Worm (Caenorhabditis elegans) whole organism, L2 larva: Measurements from ENCODE around the gene C16A11.2.

Experiments
- C34F6.9 ChIP-seq: fragments of 150-350 bp; optimal IDR thresholded peaks from 2 replicates; lab custom pipeline; 2014; ENCODE audit warnings: missing biosample characterization, missing genetic modification characterization
- F13H6.1 ChIP-seq: sonication (generic microtip); optimal IDR thresholded peaks from 2 replicates; lab custom pipeline; 2016; ENCODE audit warnings: missing genetic modification characterization, missing compliant biosample characterization
- Y55F3AM.14 ChIP-seq: fragments of 200-800 bp; sonication (Bioruptor generic); optimal IDR thresholded peaks from 2 replicates; lab custom pipeline; 2018; ENCODE audit warnings: mild to moderate bottlenecking, missing genetic modification characterization, missing compliant biosample characterization
- ZK546.5 ChIP-seq: sonication (generic microtip); optimal IDR thresholded peaks from 2 replicates; lab custom pipeline; 2017; ENCODE audit warnings: missing biosample characterization, missing genetic modification characterization
- alr-1 ChIP-seq: fragments of 150-350 bp; optimal IDR thresholded peaks from 2 replicates; lab custom pipeline; 2014; ENCODE audit warnings: missing biosample characterization, missing genetic modification characterization
- aly-2 ChIP-seq: fragments of 150-350 bp; optimal IDR thresholded peaks from 2 replicates; lab custom pipeline; 2014; ENCODE audit warnings: missing biosample characterization, missing genetic modification characterization
- ama-1 ChIP-seq: fragments of 150-350 bp; optimal IDR thresholded peaks from 2 replicates; lab custom pipeline; 2018; ENCODE audit warnings: inconsistent platforms
- ceh-16 ChIP-seq: fragments of 150-350 bp; optimal IDR thresholded peaks from 2 replicates; lab custom pipeline; 2014; ENCODE audit warnings: missing biosample characterization, missing genetic modification characterization
- dmd-4 ChIP-seq: sonication (generic microtip); optimal IDR thresholded peaks from 2 replicates; lab custom pipeline; 2017; ENCODE audit warnings: missing biosample characterization, missing genetic modification characterization
- egl-27 ChIP-seq: sonication (generic microtip); optimal IDR thresholded peaks from 3 replicates; lab custom pipeline; 2017; ENCODE audit warnings: missing biosample characterization, missing genetic modification reagents, missing genetic modification characterization
- elt-1 ChIP-seq: fragments of 150-350 bp; optimal IDR thresholded peaks from 2 replicates; lab custom pipeline; 2014; ENCODE audit warnings: missing biosample characterization, missing genetic modification characterization
- elt-3 ChIP-seq: sonication (generic microtip); optimal IDR thresholded peaks from 2 replicates; lab custom pipeline; 2017; ENCODE audit warnings: missing biosample characterization, missing genetic modification characterization
- gmeb-1 ChIP-seq: fragments of 150-350 bp; optimal IDR thresholded peaks from 2 replicates; lab custom pipeline; 2014; ENCODE audit warnings: missing biosample characterization, missing genetic modification characterization
- lin-11 ChIP-seq: fragments of 150-350 bp; sonication (generic microtip); optimal IDR thresholded peaks from 2 replicates; lab custom pipeline; 2014; ENCODE audit warnings: missing biosample characterization, missing genetic modification characterization, inconsistent platforms, mixed read lengths
- lin-13 ChIP-seq: fragments of 150-350 bp; optimal IDR thresholded peaks from 2 replicates; lab custom pipeline; 2014; ENCODE audit warnings: missing biosample characterization, missing genetic modification reagents, missing genetic modification characterization
- lin-39 ChIP-seq: fragments of 150-350 bp; optimal IDR thresholded peaks from 2 replicates; lab custom pipeline; 2014; ENCODE audit warnings: missing biosample characterization, missing genetic modification reagents, missing genetic modification characterization
- lsy-2 ChIP-seq, 2 experiments: fragments of 150-350 bp in 1 of 2; sonication (generic microtip) in 1 of 2; optimal IDR thresholded peaks; 2 replicates each; lab custom pipeline; 2014 to 2017; ENCODE audit warnings: missing biosample characterization in 2 of 2, missing genetic modification characterization in 2 of 2
- mdl-1 ChIP-seq, 2 experiments: fragments of 150-350 bp in 1 of 2; sonication (generic microtip) in 1 of 2; optimal IDR thresholded peaks; 2 replicates each; lab custom pipeline; 2017; ENCODE audit warnings: missing biosample characterization in 2 of 2, missing genetic modification characterization in 2 of 2
- nhr-10 ChIP-seq: sonication (generic microtip); optimal IDR thresholded peaks from 2 replicates; lab custom pipeline; 2017; ENCODE audit warnings: missing biosample characterization, missing genetic modification characterization
- nhr-12 ChIP-seq: fragments of 150-350 bp; optimal IDR thresholded peaks from 2 replicates; lab custom pipeline; 2014; ENCODE audit warnings: missing biosample characterization, missing genetic modification characterization
- nhr-129 ChIP-seq: fragments of 150-350 bp; optimal IDR thresholded peaks from 2 replicates; lab custom pipeline; 2014; ENCODE audit warnings: missing biosample characterization, missing genetic modification characterization
- nhr-21 ChIP-seq: fragments of 150-350 bp; optimal IDR thresholded peaks from 2 replicates; lab custom pipeline; 2014; ENCODE audit warnings: missing biosample characterization, missing genetic modification characterization
- nhr-237 ChIP-seq: fragments of 150-350 bp; optimal IDR thresholded peaks from 2 replicates; lab custom pipeline; 2014; ENCODE audit warnings: missing biosample characterization, missing genetic modification characterization
- nhr-25 ChIP-seq: fragments of 150-350 bp; sonication (generic microtip); optimal IDR thresholded peaks from 3 replicates; lab custom pipeline; 2014; ENCODE audit warnings: missing biosample characterization, missing genetic modification characterization
- nhr-6 ChIP-seq: fragments of 150-350 bp; optimal IDR thresholded peaks from 2 replicates; lab custom pipeline; 2014; ENCODE audit warnings: missing biosample characterization, missing genetic modification characterization
- nhr-77 ChIP-seq: fragments of 150-350 bp; optimal IDR thresholded peaks from 2 replicates; lab custom pipeline; 2014; ENCODE audit warnings: missing biosample characterization, missing genetic modification characterization
- peb-1 ChIP-seq: fragments of 150-350 bp; optimal IDR thresholded peaks from 2 replicates; lab custom pipeline; 2014; ENCODE audit warnings: missing biosample characterization, missing genetic modification characterization
- sem-4 ChIP-seq: fragments of 150-350 bp; optimal IDR thresholded peaks from 2 replicates; lab custom pipeline; 2014; ENCODE audit warnings: missing biosample characterization, missing genetic modification reagents, missing genetic modification characterization
- skn-1 ChIP-seq: sonication (generic microtip); optimal IDR thresholded peaks from 2 replicates; lab custom pipeline; 2017; ENCODE audit warnings: missing biosample characterization, missing genetic modification characterization
- sma-9 ChIP-seq, 2 experiments: fragments of 150-350 bp in 1 of 2; sonication (generic microtip) in 1 of 2; optimal IDR thresholded peaks; 2 replicates each; lab custom pipeline; 2014 to 2016; ENCODE audit warnings: missing genetic modification characterization in 2 of 2, mild to moderate bottlenecking in 1 of 2, missing biosample characterization in 1 of 2, missing compliant biosample characterization in 1 of 2, missing genetic modification reagents in 1 of 2, moderate library complexity in 1 of 2
- snpc-4 ChIP-seq: fragments of 150-350 bp; optimal IDR thresholded peaks from 2 replicates; lab custom pipeline; 2014; ENCODE audit warnings: missing biosample characterization, missing genetic modification characterization
- unc-39 ChIP-seq: fragments of 150-350 bp; optimal IDR thresholded peaks from 2 replicates; lab custom pipeline; 2014; ENCODE audit warnings: missing biosample characterization, missing genetic modification characterization
- unc-55 ChIP-seq: fragments of 150-350 bp; sonication (generic microtip); optimal IDR thresholded peaks from 3 replicates; lab custom pipeline; 2014; ENCODE audit warnings: missing biosample characterization, missing genetic modification reagents, missing genetic modification characterization
- unc-62 ChIP-seq: fragments of 150-350 bp; optimal IDR thresholded peaks from 2 replicates; lab custom pipeline; 2014; ENCODE audit warnings: missing biosample characterization, missing genetic modification reagents, missing genetic modification characterization
- zag-1 ChIP-seq: fragments of 150-350 bp; optimal IDR thresholded peaks from 2 replicates; lab custom pipeline; 2014; ENCODE audit warnings: missing biosample characterization, missing genetic modification characterization
- ztf-1 ChIP-seq: fragments of 200-800 bp; sonication (Bioruptor generic); conservative IDR thresholded peaks from 2 replicates; pipeline ENCODE4 v1.3.6; 2022; ENCODE audit warnings: missing genetic modification characterization, missing compliant biosample characterization
- ztf-4 ChIP-seq: fragments of 150-350 bp; optimal IDR thresholded peaks from 2 replicates; lab custom pipeline; 2014; ENCODE audit warnings: missing biosample characterization, missing genetic modification characterization

Gene C16A11.2

DNA sequence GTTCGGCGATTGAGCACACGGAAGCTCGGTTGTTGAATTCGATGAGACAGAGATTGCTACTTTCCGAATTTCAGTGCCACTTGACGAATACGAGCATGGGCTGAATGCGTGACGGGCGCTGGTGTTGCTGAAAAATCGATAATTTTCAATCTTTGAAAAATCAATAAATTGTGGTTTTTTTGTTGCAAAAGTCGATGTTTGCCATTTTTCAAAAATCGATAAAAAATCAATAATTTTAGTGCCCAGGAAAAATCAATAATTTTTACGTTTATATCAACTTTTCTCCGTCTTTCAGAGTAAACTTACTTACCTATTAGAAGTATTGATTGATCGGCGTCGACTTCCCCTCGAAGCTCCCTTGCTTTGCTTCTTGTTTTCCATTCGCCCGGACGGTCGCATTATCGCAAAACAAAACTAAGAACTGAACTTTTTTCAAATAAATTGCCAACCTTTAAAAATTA is 18.6 kb downstream of the C16A11.2 start, which contains the start of gene C16A11.7:
Gene C16A11.7, minus strand, starts transcription at position 411 of the 461 bp plus-strand sequence.
- no peak for TF ChIP-seq lsy-2 (tag; optimal IDR thresholded peaks at IDR 0.05; lab: Kevin White, UChicago)
- TF ChIP-seq elt-1 (tag; lab: Kevin White, UChicago), result no peak
- no peak for TF ChIP-seq egl-27 (tag; lab: Kevin White, UChicago)
- TF ChIP-seq unc-55 (GFP tag; lab: Kevin White, UChicago), result no peak
- no peak for TF ChIP-seq ZK546.5 (tag; lab: Kevin White, UChicago)
- TF ChIP-seq ztf-4 (tag; lab: Kevin White, UChicago), result no peak
- TF ChIP-seq nhr-237 (tag; lab: Kevin White, UChicago), result no peak
- no peak for TF ChIP-seq nhr-129 (tag; lab: Kevin White, UChicago)
- TF ChIP-seq peb-1 (tag; lab: Kevin White, UChicago), result no peak
- no peak for TF ChIP-seq mdl-1 (tag; optimal IDR thresholded peaks at IDR 0.05; lab: Kevin White, UChicago)
- no peak for TF ChIP-seq ama-1 (lab: Kevin White, UChicago)
- TF ChIP-seq lin-39, result no peak
- TF ChIP-seq ztf-1 (GFP tag; lab: Robert Waterston, UW), result no peak

- TF ChIP-seq ceh-16, result no peak
- TF ChIP-seq C34F6.9 (tag; lab: Kevin White, UChicago), result no peak
- TF ChIP-seq unc-62 (GFP tag; lab: Kevin White, UChicago), result no peak
- TF ChIP-seq nhr-129 (tag; lab: Kevin White, UChicago), result no peak
- TF ChIP-seq nhr-12 (tag; lab: Kevin White, UChicago), result no peak
- TF ChIP-seq aly-2 (tag; lab: Kevin White, UChicago), result no peak
- no peak for TF ChIP-seq ZK546.5 (tag; lab: Kevin White, UChicago)
- no peak for TF ChIP-seq F13H6.1
- no peak for TF ChIP-seq lin-13 (GFP tag; lab: Kevin White, UChicago)
- no peak for TF ChIP-seq nhr-25
- no peak for TF ChIP-seq ztf-1 (GFP tag; lab: Robert Waterston, UW)
- no peak for TF ChIP-seq nhr-77
- TF ChIP-seq lin-11, result no peak
- TF ChIP-seq nhr-10 (tag; lab: Kevin White, UChicago), result no peak
- TF ChIP-seq gmeb-1 (tag; lab: Kevin White, UChicago), result no peak
- no peak for TF ChIP-seq elt-3 (tag; lab: Kevin White, UChicago)
- no peak for TF ChIP-seq alr-1
- no peak for TF ChIP-seq snpc-4
- TF ChIP-seq nhr-21, result no peak
- no peak for TF ChIP-seq dmd-4 (tag; lab: Kevin White, UChicago)
Observed at ce11 chrII:4258683-4259082, 20.7 kb downstream of the C16A11.2 start, which contains the start of gene clec-135. Gene clec-135 (minus strand): TSS chrII:4258783.

DNA sequence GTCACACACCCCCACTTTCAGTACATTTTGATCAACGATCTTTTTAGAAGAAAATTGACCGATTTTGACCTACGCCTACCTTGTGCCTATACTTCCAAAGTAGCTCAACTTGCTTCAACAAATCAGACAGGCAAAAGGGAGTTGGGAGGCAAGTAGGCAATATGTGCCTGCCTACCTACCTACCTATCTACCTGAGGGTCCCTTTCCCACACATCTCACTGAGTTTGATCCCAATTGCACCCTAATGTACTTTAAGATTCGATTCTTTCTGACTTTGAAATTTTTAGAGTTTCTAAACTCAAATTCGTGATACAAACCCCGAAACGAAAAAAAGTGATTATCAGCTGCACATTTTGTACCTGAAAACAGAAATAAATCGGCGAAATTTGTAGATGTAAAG is 29.7 kb downstream of the C16A11.2 start:
- TF ChIP-seq gmeb-1 (tag; lab: Kevin White, UChicago) (no peak), zag-1 (tag; lab: Kevin White, UChicago) (no peak), sma-9 (GFP tag; optimal IDR thresholded peaks at IDR 0.05; lab: Kevin White, UChicago) (no peak), sma-9 (tag; optimal IDR thresholded peaks at IDR 0.05; lab: Kevin White, UChicago) (no peak), skn-1 (tag; lab: Kevin White, UChicago) (no peak), sem-4 (tag; lab: Kevin White, UChicago) (no peak), ZK546.5 (tag; lab: Kevin White, UChicago) (no peak), nhr-6 (tag; lab: Kevin White, UChicago) (no peak), Y55F3AM.14 (no peak), unc-62 (GFP tag; lab: Kevin White, UChicago) (no peak), nhr-12 (tag; lab: Kevin White, UChicago) (no peak), elt-1 (tag; lab: Kevin White, UChicago) (no peak), ceh-16 (no peak)
- TF ChIP-seq, all 48 proteins: peak for 0

DNA sequence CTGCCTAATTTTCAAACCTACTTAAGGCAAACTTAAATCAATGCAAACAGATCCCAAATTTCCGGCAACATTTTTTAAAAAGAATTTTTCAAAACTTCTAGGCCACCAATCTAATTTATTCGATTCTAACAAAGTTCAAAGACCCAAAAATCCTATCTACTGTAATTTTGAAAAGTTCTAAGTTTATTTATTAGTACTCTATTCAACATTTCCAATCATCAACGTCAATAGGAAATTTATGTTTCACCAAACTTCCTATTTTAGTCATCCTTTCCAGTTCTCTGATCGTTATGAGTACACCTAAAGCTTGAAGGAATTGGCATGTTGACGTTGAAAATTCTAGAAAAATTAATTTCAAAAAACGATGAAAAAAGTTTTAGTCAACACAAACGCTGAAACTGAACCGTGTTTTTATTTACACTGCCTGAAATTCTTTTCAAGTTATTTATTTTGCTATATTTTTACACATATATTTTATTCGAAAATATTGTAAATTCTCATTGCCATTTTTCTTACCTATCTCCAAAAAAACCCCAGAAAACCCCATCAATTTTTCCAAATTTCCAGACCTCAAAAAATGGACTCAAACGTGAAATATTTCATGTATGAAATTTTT is 37.7 kb downstream of the C16A11.2 start, which contains the start of gene npr-42:
Gene npr-42, plus strand, starts transcription at position 566 of the 616 bp plus-strand sequence.
- no peak for TF ChIP-seq sem-4 (tag; lab: Kevin White, UChicago)
- no peak for TF ChIP-seq Y55F3AM.14
- no peak for TF ChIP-seq unc-62 (GFP tag; lab: Kevin White, UChicago)
- TF ChIP-seq sma-9 (GFP tag; optimal IDR thresholded peaks at IDR 0.05; lab: Kevin White, UChicago), result no peak
- TF ChIP-seq sma-9 (tag; optimal IDR thresholded peaks at IDR 0.05; lab: Kevin White, UChicago), result no peak
- no peak for TF ChIP-seq lin-39
- TF ChIP-seq unc-39 (tag; lab: Kevin White, UChicago), result no peak
